Fruit fly (Drosophila melanogaster) whole organism, embryonic: Measurements from ENCODE around the gene sordd2.

Experiments used
- Bdp1 ChIP-seq: fragments of 200-800 bp; sonication (Bioruptor generic); optimal IDR thresholded peaks from 3 replicates; lab custom pipeline; 2016; ENCODE audit warnings: missing biosample characterization, missing genetic modification characterization
- CG10366 ChIP-seq: fragments of 200-800 bp; sonication (Bioruptor generic); IDR thresholded peaks from 2 replicates; pipeline ENCODE4 v1.3.6; 2022; ENCODE audit warnings: missing biosample characterization, missing genetic modification characterization
- CG11247 ChIP-seq: fragments of 200-800 bp; sonication (Bioruptor generic); IDR thresholded peaks from 2 replicates; pipeline ENCODE4 v1.3.6; 2022; ENCODE audit warnings: missing biosample characterization, missing genetic modification characterization
- CG11456 ChIP-seq: fragments of 200-800 bp; sonication (Bioruptor generic); IDR thresholded peaks from 3 replicates; pipeline ENCODE4 v1.3.6; 2022; ENCODE audit warnings: missing biosample characterization, missing genetic modification characterization
- CG12236 ChIP-seq: fragments of 200-800 bp; sonication (Bioruptor generic); optimal IDR thresholded peaks from 2 replicates; lab custom pipeline; 2016; ENCODE audit warnings: missing biosample characterization, missing genetic modification characterization
- CG13123 ChIP-seq: fragments of 200-800 bp; sonication (Bioruptor generic); optimal IDR thresholded peaks from 2 replicates; lab custom pipeline; 2016; ENCODE audit warnings: missing biosample characterization, missing genetic modification characterization
- CG13296 ChIP-seq: fragments of 200-800 bp; sonication (Bioruptor generic); optimal IDR thresholded peaks from 3 replicates; lab custom pipeline; 2018; ENCODE audit warnings: missing biosample characterization, mild to moderate bottlenecking, missing genetic modification characterization
- CG14667 ChIP-seq: fragments of 200-800 bp; sonication (Bioruptor generic); IDR thresholded peaks from 2 replicates; pipeline ENCODE4 v1.3.6; 2022; ENCODE audit warnings: missing biosample characterization, missing genetic modification characterization
- CG14710 ChIP-seq: fragments of 200-800 bp; sonication (Bioruptor generic); optimal IDR thresholded peaks from 3 replicates; lab custom pipeline; 2019; ENCODE audit warnings: missing biosample characterization, mild to moderate bottlenecking, missing genetic modification characterization, moderate library complexity
- CG1603 ChIP-seq: fragments of 200-800 bp; sonication (Bioruptor generic); optimal IDR thresholded peaks from 2 replicates; lab custom pipeline; 2019; ENCODE audit warnings: missing biosample characterization, mild to moderate bottlenecking, missing genetic modification characterization, moderate library complexity
- CG31365 ChIP-seq: fragments of 200-800 bp; sonication (Bioruptor generic); optimal IDR thresholded peaks from 2 replicates; lab custom pipeline; 2018; ENCODE audit warnings: missing biosample characterization, mild to moderate bottlenecking, missing genetic modification characterization
- CG34224 ChIP-seq: fragments of 200-800 bp; sonication (Bioruptor generic); IDR thresholded peaks from 3 replicates; pipeline ENCODE4 v1.3.6; 2022; ENCODE audit warnings: missing biosample characterization, missing genetic modification characterization; ENCODE audit not compliant: partially characterized antibody
- CG3847 ChIP-seq: fragments of 200-800 bp; sonication (Bioruptor generic); IDR thresholded peaks from 2 replicates; pipeline ENCODE4 v1.3.6; 2022; ENCODE audit warnings: missing biosample characterization, missing genetic modification characterization
- CG5245 ChIP-seq: fragments of 200-800 bp; sonication (Bioruptor generic); optimal IDR thresholded peaks from 3 replicates; lab custom pipeline; 2016; ENCODE audit warnings: missing biosample characterization, missing genetic modification characterization
- CG6254 ChIP-seq: fragments of 200-800 bp; sonication (Bioruptor generic); optimal IDR thresholded peaks from 3 replicates; lab custom pipeline; 2017; ENCODE audit warnings: mild to moderate bottlenecking, missing biosample characterization, missing genetic modification reagents, missing genetic modification characterization
- CG6689 ChIP-seq: fragments of 200-800 bp; sonication (Bioruptor generic); IDR thresholded peaks from 2 replicates; pipeline ENCODE4 v1.3.6; 2022; ENCODE audit warnings: missing biosample characterization, missing genetic modification characterization
- CG6765 ChIP-seq: fragments of 200-800 bp; sonication (Bioruptor generic); optimal IDR thresholded peaks from 3 replicates; lab custom pipeline; 2017; ENCODE audit warnings: missing biosample characterization, mild to moderate bottlenecking, missing genetic modification characterization
- CG7928 ChIP-seq: fragments of 200-800 bp; sonication (Bioruptor generic); optimal IDR thresholded peaks from 2 replicates; lab custom pipeline; 2017; ENCODE audit warnings: missing biosample characterization, mild to moderate bottlenecking, missing genetic modification characterization
- CG9817 ChIP-seq: fragments of 200-800 bp; sonication (Bioruptor generic); optimal IDR thresholded peaks from 2 replicates; lab custom pipeline; 2018; ENCODE audit warnings: missing biosample characterization, mild to moderate bottlenecking, missing genetic modification characterization, moderate library complexity
- CkIIα-i1 ChIP-seq: fragments of 200-800 bp; sonication (Bioruptor generic); IDR thresholded peaks from 2 replicates; pipeline ENCODE4 v1.3.6; 2022; ENCODE audit warnings: missing biosample characterization, missing genetic modification characterization
- Dip2 ChIP-seq: fragments of 200-800 bp; sonication (Bioruptor generic); IDR thresholded peaks from 2 replicates; pipeline ENCODE4 v1.3.6; 2022; ENCODE audit warnings: missing biosample characterization, missing genetic modification characterization
- HLH3B ChIP-seq: fragments of 200-800 bp; sonication (Bioruptor generic); IDR thresholded peaks from 2 replicates; pipeline ENCODE4 v1.3.6; 2022; ENCODE audit warnings: missing biosample characterization, missing genetic modification characterization
- Hr3 ChIP-seq: fragments of 200-800 bp; sonication (Bioruptor generic); optimal IDR thresholded peaks from 3 replicates; lab custom pipeline; 2016; ENCODE audit warnings: missing biosample characterization, missing genetic modification characterization
- MTF-1 ChIP-seq: fragments of 200-800 bp; sonication (Bioruptor generic); optimal IDR thresholded peaks from 2 replicates; lab custom pipeline; 2018; ENCODE audit warnings: missing biosample characterization, mild to moderate bottlenecking, missing genetic modification characterization, borderline replicate concordance
- Mrtf ChIP-seq: fragments of 200-800 bp; sonication (Bioruptor generic); IDR thresholded peaks from 3 replicates; pipeline ENCODE4 v1.3.6; 2022; ENCODE audit warnings: missing biosample characterization, missing genetic modification characterization
- Nf-YA ChIP-seq: fragments of 200-800 bp; sonication (Bioruptor generic); IDR thresholded peaks from 2 replicates; pipeline ENCODE4 v1.3.6; 2022; ENCODE audit warnings: missing biosample characterization, missing genetic modification characterization
- Scr ChIP-seq: fragments of 200-800 bp; sonication (Bioruptor generic); IDR thresholded peaks from 2 replicates; pipeline ENCODE4 v1.3.6; 2022; ENCODE audit warnings: missing biosample characterization, missing genetic modification characterization; ENCODE audit not compliant: partially characterized antibody
- Taf1 ChIP-seq: fragments of 200-800 bp; sonication (Bioruptor generic); IDR thresholded peaks from 2 replicates; pipeline ENCODE4 v1.3.6; 2022; ENCODE audit warnings: missing biosample characterization, missing genetic modification characterization
- Trl ChIP-seq, 3 experiments: fragments of >200 bp in 2 of 3; fragments of 200-800 bp in 1 of 3; sonication (Bioruptor generic) in 1 of 3; optimal IDR thresholded peaks; 2 replicates in 1 of 3; 3 replicates in 2 of 3; lab custom pipeline; 2016 to 2017; ENCODE audit warnings: missing biosample characterization in 1 of 3, missing genetic modification characterization in 1 of 3
- Usf ChIP-seq: fragments of 200-800 bp; sonication (Bioruptor generic); optimal IDR thresholded peaks from 2 replicates; lab custom pipeline; 2017; ENCODE audit warnings: missing genotype, missing biosample characterization, missing genetic modification characterization
- ato ChIP-seq: fragments of 200-800 bp; sonication (Bioruptor generic); IDR thresholded peaks from 2 replicates; pipeline ENCODE4 v1.3.6; 2022; ENCODE audit warnings: missing biosample characterization, missing genetic modification characterization; ENCODE audit not compliant: partially characterized antibody
- bbx ChIP-seq: fragments of 200-800 bp; sonication (Bioruptor generic); IDR thresholded peaks from 2 replicates; pipeline ENCODE4 v1.3.6; 2022; ENCODE audit warnings: missing biosample characterization, missing genetic modification characterization; ENCODE audit not compliant: partially characterized antibody
- eve ChIP-seq, 2 experiments: fragments of >200 bp; optimal IDR thresholded peaks; 2 replicates each; lab custom pipeline; 2017; ENCODE audit warnings: missing biosample characterization in 2 of 2, missing genetic modification characterization in 2 of 2
- gce ChIP-seq: fragments of 200-800 bp; sonication (Bioruptor generic); IDR thresholded peaks from 3 replicates; pipeline ENCODE4 v1.3.6; 2022; ENCODE audit warnings: missing biosample characterization, missing genetic modification characterization
- kay ChIP-seq: fragments of 200-800 bp; sonication (Bioruptor generic); optimal IDR thresholded peaks from 2 replicates; lab custom pipeline; 2016; ENCODE audit warnings: missing biosample characterization, missing genetic modification characterization
- kni ChIP-seq: fragments of 200-800 bp; sonication (Bioruptor generic); optimal IDR thresholded peaks from 3 replicates; lab custom pipeline; 2017; ENCODE audit warnings: mild to moderate bottlenecking, missing biosample characterization, missing genetic modification reagents, missing genetic modification characterization
- knrl ChIP-seq: fragments of 200-800 bp; sonication (Bioruptor generic); IDR thresholded peaks from 3 replicates; pipeline ENCODE4 v1.3.6; 2022; ENCODE audit warnings: missing biosample characterization, missing genetic modification characterization; ENCODE audit not compliant: partially characterized antibody
- lilli ChIP-seq: fragments of 200-800 bp; sonication (Bioruptor generic); optimal IDR thresholded peaks from 3 replicates; lab custom pipeline; 2016; ENCODE audit warnings: missing biosample characterization, missing genetic modification characterization
- maf-S ChIP-seq: fragments of 200-800 bp; sonication (Bioruptor generic); optimal IDR thresholded peaks from 2 replicates; lab custom pipeline; 2016; ENCODE audit warnings: missing biosample characterization, missing genetic modification characterization
- nerfin-1 ChIP-seq: fragments of 200-800 bp; sonication (Bioruptor generic); optimal IDR thresholded peaks from 3 replicates; lab custom pipeline; 2019; ENCODE audit warnings: missing biosample characterization, mild to moderate bottlenecking, missing genetic modification characterization, moderate library complexity
- nmo ChIP-seq: fragments of 200-800 bp; sonication (Bioruptor generic); optimal IDR thresholded peaks from 2 replicates; lab custom pipeline; 2018; ENCODE audit warnings: missing biosample characterization, mild to moderate bottlenecking, missing genetic modification characterization, moderate library complexity
- ranshi ChIP-seq: fragments of 200-800 bp; sonication (Bioruptor generic); IDR thresholded peaks from 2 replicates; pipeline ENCODE4 v1.3.6; 2022; ENCODE audit warnings: missing biosample characterization, missing genetic modification characterization
- run ChIP-seq: fragments of 200-800 bp; sonication (Bioruptor generic); optimal IDR thresholded peaks from 3 replicates; lab custom pipeline; 2018; ENCODE audit warnings: missing biosample characterization, mild to moderate bottlenecking, missing genetic modification characterization
- sd ChIP-seq: fragments of 200-800 bp; sonication (Bioruptor generic); optimal IDR thresholded peaks from 3 replicates; lab custom pipeline; 2018; ENCODE audit warnings: missing biosample characterization, mild to moderate bottlenecking, missing genetic modification characterization, moderate library complexity
- sens ChIP-seq: fragments of 200-800 bp; sonication (Bioruptor generic); peaks from one replicate; lab custom pipeline; 2016; ENCODE audit warnings: missing biosample characterization, missing genetic modification characterization
- shn ChIP-seq: fragments of 200-800 bp; sonication (Bioruptor generic); optimal IDR thresholded peaks from 3 replicates; lab custom pipeline; 2016; ENCODE audit warnings: missing biosample characterization, missing genetic modification characterization
- twi ChIP-seq: fragments of 200-800 bp; optimal IDR thresholded peaks from 2 replicates; lab custom pipeline; 2019; ENCODE audit warnings: missing biosample characterization, mild to moderate bottlenecking, missing genetic modification characterization, moderate library complexity
- vnd ChIP-seq: fragments of 200-800 bp; sonication (Bioruptor generic); IDR thresholded peaks from 3 replicates; pipeline ENCODE4 v1.3.6; 2022; ENCODE audit warnings: missing biosample characterization, missing genetic modification characterization; ENCODE audit not compliant: partially characterized antibody
- zfh2 ChIP-seq: fragments of 200-800 bp; sonication (Bioruptor generic); optimal IDR thresholded peaks from 2 replicates; lab custom pipeline; 2016; ENCODE audit warnings: missing biosample characterization, missing genetic modification characterization

The sordd2 gene

DNA sequence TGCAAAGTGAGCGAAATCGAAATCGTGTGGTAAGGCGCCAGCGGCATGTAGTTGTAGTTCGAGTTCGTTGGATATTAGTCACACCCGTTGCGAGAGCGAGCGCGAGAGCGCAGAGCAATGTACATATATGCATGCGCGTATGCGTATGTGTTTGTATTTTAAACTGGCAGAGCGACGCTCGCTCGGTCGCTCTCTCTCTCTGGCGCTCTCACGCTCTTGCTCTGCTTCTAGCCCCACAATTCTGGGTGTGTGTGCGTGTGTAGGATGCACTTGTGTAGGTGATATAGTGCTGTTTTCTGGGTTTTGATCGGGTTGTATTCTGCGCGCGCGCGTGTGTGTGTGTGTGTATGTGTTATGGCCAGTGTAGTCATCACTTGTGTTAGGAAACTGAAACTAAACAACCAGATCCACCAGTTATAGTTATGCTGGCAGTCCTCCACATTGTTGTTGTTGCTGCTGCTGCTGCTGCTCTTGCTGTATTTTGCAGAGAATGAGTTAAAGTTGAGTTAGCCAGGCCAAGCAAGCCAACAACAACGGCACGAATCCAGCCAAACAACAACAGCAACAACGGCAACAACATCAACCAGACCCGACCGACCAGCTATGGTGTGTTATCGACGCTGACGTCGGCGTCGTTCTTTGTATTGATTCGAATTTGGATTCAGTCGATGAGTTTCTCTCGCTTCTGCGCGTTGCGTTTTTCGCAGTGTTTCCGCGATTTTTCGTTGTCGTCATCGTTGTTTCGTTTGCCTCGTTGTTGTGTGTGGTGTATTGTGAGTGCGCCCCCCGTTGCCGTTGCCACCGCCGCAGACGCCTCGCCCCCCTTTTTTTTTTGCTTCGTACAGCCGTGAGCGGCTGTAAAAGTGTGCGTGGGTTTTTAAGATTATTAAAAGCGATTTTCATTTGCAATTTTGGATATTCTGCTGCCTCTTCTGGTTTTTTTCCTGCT is 13.0 kb upstream of the sordd2 start (continued):
- TF ChIP-seq ato (GFP tag; lab: Robert Waterston, UW) (no peak), CG10366 (no peak), twi (tag; lab: Kevin White, UChicago) (no peak), nerfin-1 (tag; lab: Kevin White, UChicago) (no peak), HLH3B (GFP tag; lab: Robert Waterston, UW) (peak; percentile 14; the same call in 1 of the 2 replicates), vnd (no peak), Bdp1 (GFP tag; lab: Kevin White, UChicago) (no peak), CG3847 (GFP tag; lab: Robert Waterston, UW) (no peak), kni (GFP tag; lab: Kevin White, UChicago) (peak; percentile 98), CG14667 (GFP tag; lab: Robert Waterston, UW) (no peak), eve (GFP tag; optimal IDR thresholded peaks at IDR 0.05; lab: Kevin White, UChicago) (no peak), CG31365 (tag; lab: Kevin White, UChicago) (no peak), lilli (GFP tag; lab: Kevin White, UChicago) (no peak), shn (GFP tag; lab: Kevin White, UChicago) (peak; percentile 2), CG34224 (peak; percentile 65), CG6689 (GFP tag; lab: Robert Waterston, UW) (no peak), gce (GFP tag; lab: Robert Waterston, UW) (no peak), kay (GFP tag; lab: Kevin White, UChicago) (peak; percentile 45), CG7928 (no peak), CG6765 (GFP tag; lab: Kevin White, UChicago) (peak; percentile 56), CG11247 (GFP tag; lab: Robert Waterston, UW) (no peak), Usf (GFP tag; lab: Kevin White, UChicago) (no peak), CG13296 (GFP tag; lab: Kevin White, UChicago) (no peak), knrl (GFP tag; lab: Robert Waterston, UW) (no peak), Mrtf (GFP tag; lab: Robert Waterston, UW) (no peak), ranshi (no peak), zfh2 (GFP tag; lab: Kevin White, UChicago) (no peak), bbx (GFP tag; lab: Robert Waterston, UW) (peak; percentile 12; the same call in 1 of the 2 replicates), CG12236 (GFP tag; lab: Kevin White, UChicago) (no peak), CkIIα-i1 (GFP tag; lab: Robert Waterston, UW) (no peak), CG9817 (no peak), Taf1 (GFP tag; lab: Robert Waterston, UW) (no peak), maf-S (no peak), CG14710 (tag; lab: Kevin White, UChicago) (peak; percentile 10), CG1603 (no peak), sd (peak; percentile 79), CG6254 (GFP tag; lab: Kevin White, UChicago) (no peak), MTF-1 (GFP tag; lab: Kevin White, UChicago) (no peak), run (tag; lab: Kevin White, UChicago) (no peak), nmo (no peak), CG13123 (no peak), Nf-YA (GFP tag; lab: Robert Waterston, UW) (no peak), Trl (optimal IDR thresholded peaks at IDR 0.05; lab: Kevin White, UChicago) (peak; percentile 98 to 99), Trl (GFP tag; optimal IDR thresholded peaks at IDR 0.05; lab: Kevin White, UChicago) (peak; percentile 61), Dip2 (GFP tag; lab: Robert Waterston, UW) (no peak), CG11456 (no peak), sens (GFP tag; lab: Kevin White, UChicago) (peak; percentile 7), Scr (GFP tag; lab: Robert Waterston, UW) (peak; percentile 23; the same call in 1 of the 2 replicates), CG5245 (no peak), Hr3 (no peak)
